Fruit fly (Drosophila melanogaster): ENCODE measurements around the gene MED7.

MED7 gene

DNA sequence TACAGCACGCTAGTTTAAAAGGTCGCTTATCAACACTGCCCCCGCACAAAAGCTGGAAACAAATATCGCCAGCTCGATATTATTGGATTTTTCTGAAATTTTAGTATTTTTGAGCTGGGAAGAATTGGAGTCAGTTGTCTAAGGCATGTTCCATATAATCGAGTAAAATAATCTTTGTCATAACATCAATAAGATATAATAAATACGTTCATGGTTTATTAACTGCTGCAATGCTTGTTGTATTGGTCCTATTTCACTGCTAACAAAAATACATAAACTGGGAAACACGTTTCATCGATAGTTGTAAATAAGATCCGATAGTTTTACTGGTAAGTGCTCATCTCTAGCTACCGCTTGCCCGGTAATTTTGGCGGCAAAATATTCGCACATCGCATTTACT is 27.4 kb upstream of the MED7 start, which contains the start of the genes Art1 and Mcm5 (continued):
- TF ChIP-seq sens-2 (GFP tag; IDR thresholded peaks at IDR 0.05) (no peak), lbe (GFP tag; optimal IDR thresholded peaks at IDR 0.05) (no peak), CG1603 (tag; optimal IDR thresholded peaks at IDR 0.05) (peak; percentile 26), CG4617 (GFP tag; optimal IDR thresholded peaks at IDR 0.05; ENCODE audit: borderline replicate concordance) (peak; percentile 62), CG4854 (GFP tag; optimal IDR thresholded peaks at IDR 0.05) (peak; percentile 46), zen2 (GFP tag; IDR thresholded peaks at IDR 0.05; ENCODE audit: partially characterized antibody) (peak; percentile 75; the same call in 2 of the 3 replicates), prd (optimal IDR thresholded peaks at IDR 0.05) (no peak), prd (GFP tag; IDR thresholded peaks at IDR 0.05) (peak; percentile 19; the same call in 1 of the 3 replicates), CG7271 (tag; optimal IDR thresholded peaks at IDR 0.05) (no peak), CG32772 (GFP tag; IDR thresholded peaks at IDR 0.05) (no peak), crc (GFP tag; optimal IDR thresholded peaks at IDR 0.05) (no peak), Stat92E (GFP tag; optimal IDR thresholded peaks at IDR 0.05) (no peak), aop (GFP tag; IDR thresholded peaks at IDR 0.05) (no peak), Ets65A (GFP tag) (peak; percentile 90), Hand (GFP tag; optimal IDR thresholded peaks at IDR 0.05) (no peak), CG10267 (tag; optimal IDR thresholded peaks at IDR 0.05) (peak; percentile 98), HLH54F (GFP tag; optimal IDR thresholded peaks at IDR 0.05) (peak; percentile 60), jumu (GFP tag; optimal IDR thresholded peaks at IDR 0.05) (peak; percentile 53), BEAF-32 (GFP tag; optimal IDR thresholded peaks at IDR 0.05) (peak; percentile 99), Hr78 (GFP tag; optimal IDR thresholded peaks at IDR 0.05) (no peak), CG12391 (tag; optimal IDR thresholded peaks at IDR 0.05) (peak; percentile 51), CG9817 (tag; optimal IDR thresholded peaks at IDR 0.05) (peak; percentile 45), GATAe (GFP tag; conservative IDR thresholded peaks at IDR 0.05) (no peak), CG6175 (GFP tag; IDR thresholded peaks at IDR 0.05) (no peak), CG34422 (GFP tag; IDR thresholded peaks at IDR 0.05) (peak; percentile 51; the same call in 1 of the 3 replicates), CG2889 (GFP tag; IDR thresholded peaks at IDR 0.05) (no peak), zfh1 (GFP tag; IDR thresholded peaks at IDR 0.05) (no peak), CG8281 (tag; optimal IDR thresholded peaks at IDR 0.05) (no peak), insv (GFP tag; optimal IDR thresholded peaks at IDR 0.05) (peak in 1 of 2 experiments; percentile 40), gro (GFP tag; optimal IDR thresholded peaks at IDR 0.05) (peak; percentile 64), run (tag; optimal IDR thresholded peaks at IDR 0.05) (no peak), ind (GFP tag; optimal IDR thresholded peaks at IDR 0.05) (peak; percentile 54), slbo (GFP tag; IDR thresholded peaks at IDR 0.05) (peak; percentile 24; the same call in 1 of the 2 replicates), D19A (tag; optimal IDR thresholded peaks at IDR 0.05) (no peak), ara (GFP tag; IDR thresholded peaks at IDR 0.05) (no peak), CG10543 (GFP tag; optimal IDR thresholded peaks at IDR 0.05) (no peak), Myb (GFP tag; optimal IDR thresholded peaks at IDR 0.05) (peak; percentile 58), Rx (GFP tag; IDR thresholded peaks at IDR 0.05) (no peak), CTCF (GFP tag; optimal IDR thresholded peaks at IDR 0.05) (peak; percentile 39), lmd (GFP tag; IDR thresholded peaks at IDR 0.05) (no peak; the same call in 1 of the 2 replicates), Nf-YB (GFP tag; optimal IDR thresholded peaks at IDR 0.05) (no peak), pfk (GFP tag; optimal IDR thresholded peaks at IDR 0.05) (no peak), peb (GFP tag; IDR thresholded peaks at IDR 0.05) (no peak), Sox102F (GFP tag; optimal IDR thresholded peaks at IDR 0.05) (no peak), CG3838 (GFP tag; optimal IDR thresholded peaks at IDR 0.05) (no peak), toy (GFP tag; IDR thresholded peaks at IDR 0.05) (no peak), CG6765 (GFP tag; optimal IDR thresholded peaks at IDR 0.05) (no peak), CkIIα-i1 (GFP tag; IDR thresholded peaks at IDR 0.05) (no peak), CG3281 (GFP tag; optimal IDR thresholded peaks at IDR 0.05) (no peak), Gug (GFP tag; IDR thresholded peaks at IDR 0.05) (peak; percentile 16; the same call in 1 of the 4 replicates), CG12299 (tag; optimal IDR thresholded peaks at IDR 0.05) (no peak), CG8089 (GFP tag; optimal IDR thresholded peaks at IDR 0.05) (peak; percentile 20)

Measured in whole organism, embryonic.